Fruit fly (Drosophila melanogaster) whole organism, embryonic: ENCODE results near the gene CG1847.

ENCODE experiments used
- Awh ChIP-seq: fragments of 200-800 bp; sonication (Bioruptor generic); IDR thresholded peaks from 2 replicates; pipeline ENCODE4, ENCODE4 v1.3.6; 2022; ENCODE audit warnings: missing biosample characterization, missing genetic modification characterization
- CG10209 ChIP-seq: fragments of 200-800 bp; sonication (Bioruptor generic); optimal IDR thresholded peaks from 3 replicates; lab custom pipeline; 2017; ENCODE audit warnings: missing biosample characterization, mild to moderate bottlenecking, missing genetic modification characterization, missing genetic modification reagents
- CG11456 ChIP-seq: fragments of 200-800 bp; sonication (Bioruptor generic); IDR thresholded peaks from 3 replicates; pipeline ENCODE4 v1.3.6; 2022; ENCODE audit warnings: missing biosample characterization, missing genetic modification characterization
- CG13287 ChIP-seq: fragments of 200-800 bp; sonication (Bioruptor generic); IDR thresholded peaks from 2 replicates; pipeline ENCODE4 v1.3.6; 2022; ENCODE audit warnings: missing biosample characterization, missing genetic modification characterization; ENCODE audit not compliant: partially characterized antibody
- CG13296 ChIP-seq: fragments of 200-800 bp; sonication (Bioruptor generic); optimal IDR thresholded peaks from 3 replicates; lab custom pipeline; 2018; ENCODE audit warnings: missing biosample characterization, mild to moderate bottlenecking, missing genetic modification characterization
- CG14965 ChIP-seq: fragments of 200-800 bp; sonication (Bioruptor generic); optimal IDR thresholded peaks from 2 replicates; lab custom pipeline; 2016; ENCODE audit warnings: missing biosample characterization, missing genetic modification characterization, borderline replicate concordance
- CG15269 ChIP-seq: fragments of 200-800 bp; sonication (Bioruptor generic); optimal IDR thresholded peaks from 2 replicates; lab custom pipeline; 2018; ENCODE audit warnings: missing biosample characterization, mild to moderate bottlenecking, missing genetic modification characterization, moderate library complexity
- CG17359 ChIP-seq: fragments of 200-800 bp; sonication (Bioruptor generic); optimal IDR thresholded peaks from 3 replicates; lab custom pipeline; 2018; ENCODE audit warnings: missing biosample characterization, mild to moderate bottlenecking, missing genetic modification characterization, moderate library complexity
- CG17829 ChIP-seq: fragments of 200-800 bp; optimal IDR thresholded peaks from 2 replicates; lab custom pipeline; 2019; ENCODE audit warnings: missing biosample characterization, mild to moderate bottlenecking, missing genetic modification characterization, moderate library complexity
- CG18262 ChIP-seq: fragments of 200-800 bp; optimal IDR thresholded peaks from 3 replicates; lab custom pipeline; 2019; ENCODE audit warnings: missing biosample characterization, mild to moderate bottlenecking, missing genetic modification characterization, moderate library complexity
- CG2120 ChIP-seq: fragments of 200-800 bp; sonication (Bioruptor generic); optimal IDR thresholded peaks from 3 replicates; lab custom pipeline; 2016; ENCODE audit warnings: missing biosample characterization, missing genetic modification characterization
- CG2678 ChIP-seq: fragments of 200-800 bp; sonication (Bioruptor generic); optimal IDR thresholded peaks from 3 replicates; lab custom pipeline; 2019; ENCODE audit warnings: missing biosample characterization, mild to moderate bottlenecking, missing genetic modification characterization, moderate library complexity
- CG3281 ChIP-seq: fragments of 200-800 bp; sonication (Bioruptor generic); optimal IDR thresholded peaks from 3 replicates; lab custom pipeline; 2017; ENCODE audit warnings: missing biosample characterization, mild to moderate bottlenecking, missing genetic modification characterization
- CG34422 ChIP-seq: fragments of 200-800 bp; sonication (Bioruptor generic); IDR thresholded peaks from 3 replicates; pipeline ENCODE4 v1.3.6; 2022; ENCODE audit warnings: missing biosample characterization, missing genetic modification characterization
- CG3726 ChIP-seq: fragments of 200-800 bp; sonication (Bioruptor generic); IDR thresholded peaks from 3 replicates; pipeline ENCODE4, ENCODE4 v1.3.6; 2022; ENCODE audit warnings: missing biosample characterization, missing genetic modification characterization
- CG6272 ChIP-seq: fragments of 200-800 bp; sonication (Bioruptor generic); IDR thresholded peaks from 2 replicates; pipeline ENCODE4 v1.3.6; 2022; ENCODE audit warnings: missing biosample characterization, missing genetic modification characterization
- CG6854 ChIP-seq: fragments of 200-800 bp; sonication (Bioruptor generic); optimal IDR thresholded peaks from 3 replicates; lab custom pipeline; 2017; ENCODE audit warnings: missing biosample characterization, mild to moderate bottlenecking, missing genetic modification characterization
- CG7839 ChIP-seq: fragments of 200-800 bp; sonication (Bioruptor generic); optimal IDR thresholded peaks from 3 replicates; lab custom pipeline; 2018; ENCODE audit warnings: missing biosample characterization, mild to moderate bottlenecking, missing genetic modification characterization, moderate library complexity
- D19A ChIP-seq: fragments of 200-800 bp; optimal IDR thresholded peaks from 3 replicates; lab custom pipeline; 2019; ENCODE audit warnings: missing biosample characterization, mild to moderate bottlenecking, missing genetic modification characterization, moderate library complexity
- Dek ChIP-seq: fragments of 200-800 bp; sonication (Bioruptor generic); optimal IDR thresholded peaks from 3 replicates; lab custom pipeline; 2019; ENCODE audit warnings: missing biosample characterization, mild to moderate bottlenecking, missing genetic modification characterization, moderate library complexity
- E2f1 ChIP-seq: fragments of 200-800 bp; sonication (Bioruptor generic); IDR thresholded peaks from 2 replicates; pipeline ENCODE4 v1.3.6; 2022; ENCODE audit warnings: missing biosample characterization, missing genetic modification characterization
- HLH54F ChIP-seq: fragments of 200-800 bp; sonication (Bioruptor generic); optimal IDR thresholded peaks from 3 replicates; lab custom pipeline; 2016; ENCODE audit warnings: missing biosample characterization, missing genetic modification characterization
- Hmr ChIP-seq: fragments of 200-800 bp; sonication (Bioruptor generic); optimal IDR thresholded peaks from 3 replicates; lab custom pipeline; 2017; ENCODE audit warnings: mild to moderate bottlenecking, missing biosample characterization, missing genetic modification reagents, missing genetic modification characterization
- Hr3 ChIP-seq: fragments of 200-800 bp; sonication (Bioruptor generic); optimal IDR thresholded peaks from 3 replicates; lab custom pipeline; 2016; ENCODE audit warnings: missing biosample characterization, missing genetic modification characterization
- Hr39 ChIP-seq: fragments of >200 bp; optimal IDR thresholded peaks from 2 replicates; lab custom pipeline; 2017
- Hsf ChIP-seq: fragments of 200-800 bp; sonication (Bioruptor generic); optimal IDR thresholded peaks from 3 replicates; lab custom pipeline; 2016; ENCODE audit warnings: missing biosample characterization, missing genetic modification characterization
- PHDP ChIP-seq: fragments of 200-800 bp; sonication (Bioruptor generic); optimal IDR thresholded peaks from 3 replicates; lab custom pipeline; 2018; ENCODE audit warnings: missing biosample characterization, mild to moderate bottlenecking, missing genetic modification characterization, moderate library complexity
- Pdp1 ChIP-seq, 2 experiments: fragments of 200-800 bp; sonication (Bioruptor generic); optimal IDR thresholded peaks; 3 replicates each; lab custom pipeline; 2016; ENCODE audit warnings: missing biosample characterization in 2 of 2, missing genetic modification characterization in 2 of 2, mild to moderate bottlenecking in 1 of 2, moderate library complexity in 1 of 2
- Trl ChIP-seq, 3 experiments: fragments of >200 bp in 2 of 3; fragments of 200-800 bp in 1 of 3; sonication (Bioruptor generic) in 1 of 3; optimal IDR thresholded peaks; 2 replicates in 1 of 3; 3 replicates in 2 of 3; lab custom pipeline; 2016 to 2017; ENCODE audit warnings: missing biosample characterization in 1 of 3, missing genetic modification characterization in 1 of 3
- ci ChIP-seq: fragments of 200-800 bp; sonication (Bioruptor generic); IDR thresholded peaks from 3 replicates; pipeline ENCODE4 v1.3.6; 2022; ENCODE audit warnings: missing biosample characterization, missing genetic modification characterization
- crol ChIP-seq: fragments of 200-800 bp; sonication (Bioruptor generic); IDR thresholded peaks from 2 replicates; pipeline ENCODE4 v1.3.6; 2022; ENCODE audit warnings: missing biosample characterization, missing genetic modification characterization
- dati ChIP-seq: fragments of 200-800 bp; sonication (Bioruptor generic); IDR thresholded peaks from 2 replicates; pipeline ENCODE4 v1.3.6; 2022; ENCODE audit warnings: missing biosample characterization, missing genetic modification characterization
- dmrt99B ChIP-seq: fragments of 200-800 bp; sonication (Bioruptor generic); optimal IDR thresholded peaks from 2 replicates; lab custom pipeline; 2018; ENCODE audit warnings: missing biosample characterization, mild to moderate bottlenecking, missing genetic modification characterization, moderate library complexity
- ewg ChIP-seq: fragments of 200-800 bp; sonication (Bioruptor generic); optimal IDR thresholded peaks from 3 replicates; lab custom pipeline; 2017; ENCODE audit warnings: mild to moderate bottlenecking, missing biosample characterization, missing genetic modification reagents, missing genetic modification characterization
- grau ChIP-seq: fragments of 200-800 bp; optimal IDR thresholded peaks from 3 replicates; lab custom pipeline; 2019; ENCODE audit warnings: missing biosample characterization, mild to moderate bottlenecking, missing genetic modification characterization, moderate library complexity
- nom ChIP-seq: fragments of 200-800 bp; sonication (Bioruptor generic); optimal IDR thresholded peaks from 2 replicates; lab custom pipeline; 2017; ENCODE audit warnings: missing biosample characterization, missing genetic modification characterization, mild to moderate bottlenecking, moderate library complexity, missing genetic modification reagents
- oc ChIP-seq: fragments of 200-800 bp; sonication (Bioruptor generic); optimal IDR thresholded peaks from 2 replicates; lab custom pipeline; 2018; ENCODE audit warnings: missing biosample characterization, mild to moderate bottlenecking, missing genetic modification characterization, moderate library complexity
- pfk ChIP-seq: fragments of 200-800 bp; sonication (Bioruptor generic); optimal IDR thresholded peaks from 2 replicates; lab custom pipeline; 2018; ENCODE audit warnings: missing biosample characterization, mild to moderate bottlenecking, missing genetic modification characterization, moderate library complexity
- row ChIP-seq: fragments of 200-800 bp; sonication (Bioruptor generic); IDR thresholded peaks from 3 replicates; pipeline ENCODE4 v1.3.6; 2022; ENCODE audit warnings: missing biosample characterization, missing genetic modification characterization
- sd ChIP-seq: fragments of 200-800 bp; sonication (Bioruptor generic); optimal IDR thresholded peaks from 3 replicates; lab custom pipeline; 2018; ENCODE audit warnings: missing biosample characterization, mild to moderate bottlenecking, missing genetic modification characterization, moderate library complexity
- so ChIP-seq: fragments of 200-800 bp; sonication (Bioruptor generic); IDR thresholded peaks from 3 replicates; pipeline ENCODE4 v1.3.6; 2022; ENCODE audit warnings: missing biosample characterization, missing genetic modification characterization
- sob ChIP-seq: fragments of 200-800 bp; sonication (Bioruptor generic); IDR thresholded peaks from 2 replicates; pipeline ENCODE4 v1.3.6; 2022; ENCODE audit warnings: missing biosample characterization, missing genetic modification characterization
- trem ChIP-seq: fragments of 200-800 bp; optimal IDR thresholded peaks from 3 replicates; lab custom pipeline; 2019; ENCODE audit warnings: missing biosample characterization, mild to moderate bottlenecking, missing genetic modification characterization, moderate library complexity
- unpg ChIP-seq: fragments of 200-800 bp; sonication (Bioruptor generic); optimal IDR thresholded peaks from 3 replicates; lab custom pipeline; 2018; ENCODE audit warnings: missing biosample characterization, mild to moderate bottlenecking, missing genetic modification characterization, moderate library complexity
- zen ChIP-seq: fragments of 200-800 bp; sonication (Bioruptor generic); optimal IDR thresholded peaks from 3 replicates; lab custom pipeline; 2018; ENCODE audit warnings: missing biosample characterization, mild to moderate bottlenecking, missing genetic modification characterization, moderate library complexity

Gene CG1847

DNA sequence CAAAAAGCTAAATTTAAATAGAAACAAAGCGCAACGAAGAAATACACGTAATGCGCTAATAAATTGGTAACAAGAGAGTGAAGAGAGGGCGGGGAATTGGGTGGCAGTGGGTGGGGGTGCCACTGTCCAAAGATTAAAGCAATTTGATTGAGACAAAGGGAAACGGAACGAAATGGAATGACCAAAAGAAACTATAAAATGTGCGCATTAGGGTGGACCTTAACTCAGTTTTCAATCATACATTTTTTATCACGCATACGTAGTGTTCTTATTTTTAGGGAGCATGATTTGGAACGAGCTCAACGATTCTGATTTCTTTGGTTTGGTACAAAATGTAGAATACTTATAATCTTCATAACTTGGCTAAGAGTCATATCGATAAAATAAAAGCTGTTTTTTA, 47.0 kb upstream of the CG1847 start (continued):
- 0 out of 3 replicates have a peak, but pooled peaks have one; percentile 38 for TF ChIP-seq CG11456
- TF ChIP-seq Trl (optimal IDR thresholded peaks at IDR 0.05; lab: Kevin White, UChicago), result peak in 1 of 2 experiments; percentile 1
- no peak for TF ChIP-seq Trl (GFP tag; optimal IDR thresholded peaks at IDR 0.05; lab: Kevin White, UChicago)
- peak; percentile 27 for TF ChIP-seq CG15269 (tag; lab: Kevin White, UChicago)
- TF ChIP-seq Dek (tag; lab: Kevin White, UChicago), result no peak
- TF ChIP-seq CG3281 (GFP tag; lab: Kevin White, UChicago), result peak; percentile 24
- peak; percentile 7 for TF ChIP-seq CG6854 (GFP tag; lab: Kevin White, UChicago)
- TF ChIP-seq crol (GFP tag; lab: Robert Waterston, UW), result peak; percentile 64
- peak; percentile 21 for TF ChIP-seq dmrt99B (tag; lab: Kevin White, UChicago)
- no peak for TF ChIP-seq PHDP
- TF ChIP-seq CG34422, result 0 out of 3 replicates have a peak, but pooled peaks have one; percentile 30
- TF ChIP-seq Hmr, result no peak
- TF ChIP-seq grau, result peak; percentile 28
- TF ChIP-seq CG2120 (GFP tag; lab: Kevin White, UChicago), result peak; percentile 7
- no peak for TF ChIP-seq ewg (GFP tag; lab: Kevin White, UChicago)
- peak; percentile 21 for TF ChIP-seq D19A (tag; lab: Kevin White, UChicago)
- no peak for TF ChIP-seq Hr3 (GFP tag; lab: Kevin White, UChicago)
- no peak for TF ChIP-seq sob
- no peak for TF ChIP-seq CG14965 (GFP tag; lab: Kevin White, UChicago)
- peak in 1 of 2 experiments; percentile 44 for TF ChIP-seq Pdp1 (GFP tag; optimal IDR thresholded peaks at IDR 0.05; lab: Kevin White, UChicago)
- peak; percentile 26 for TF ChIP-seq unpg (GFP tag; lab: Kevin White, UChicago)
- TF ChIP-seq nom (GFP tag; lab: Kevin White, UChicago), result peak; percentile 38
- TF ChIP-seq CG3726, result no peak
- no peak for TF ChIP-seq Hr39
- TF ChIP-seq CG13287 (GFP tag; lab: Robert Waterston, UW), result 0 out of 2 replicates have a peak, but pooled peaks have one; percentile 9
- TF ChIP-seq pfk, result peak; percentile 95
- peak; percentile 9 for TF ChIP-seq CG17829 (tag; lab: Kevin White, UChicago)
- TF ChIP-seq ci, result 0 out of 3 replicates have a peak, but pooled peaks have one; percentile 57
- TF ChIP-seq zen (tag; lab: Kevin White, UChicago), result no peak
- peak; percentile 10 for TF ChIP-seq CG18262 (tag; lab: Kevin White, UChicago)
- no peak for TF ChIP-seq CG17359 (tag; lab: Kevin White, UChicago)
- no peak for TF ChIP-seq dati
- 0 out of 2 replicates have a peak, but pooled peaks have one; percentile 23 for TF ChIP-seq E2f1 (GFP tag; lab: Robert Waterston, UW)
- TF ChIP-seq CG6272 (GFP tag; lab: Robert Waterston, UW), result no peak
- no peak for TF ChIP-seq sd (tag; lab: Kevin White, UChicago)
- peak; percentile 41; the same call in 2 of the 3 replicates for TF ChIP-seq row (GFP tag; lab: Robert Waterston, UW)
- TF ChIP-seq CG10209 (GFP tag; lab: Kevin White, UChicago), result peak; percentile 7
- TF ChIP-seq trem (tag; lab: Kevin White, UChicago), result no peak
- TF ChIP-seq CG2678 (tag; lab: Kevin White, UChicago), result peak; percentile 28
- peak; percentile 9 for TF ChIP-seq CG7839
- TF ChIP-seq oc (tag; lab: Kevin White, UChicago), result peak; percentile 3
- TF ChIP-seq HLH54F, result no peak
- TF ChIP-seq so (GFP tag; lab: Robert Waterston, UW), result 0 out of 3 replicates have a peak, but pooled peaks have one; percentile 7
- TF ChIP-seq CG13296 (GFP tag; lab: Kevin White, UChicago), result peak; percentile 13
- TF ChIP-seq Awh (GFP tag; lab: Robert Waterston, UW), result 0 out of 2 replicates have a peak, but pooled peaks have one; percentile 13
- no peak for TF ChIP-seq Hsf (GFP tag; lab: Kevin White, UChicago)
- TF ChIP-seq, all 482 proteins: peak for 41
